Fruit fly (Drosophila melanogaster) whole organism, embryonic: ENCODE measurements around the gene CG10702.

Experiments
- CG10147 ChIP-seq: fragments of 200-800 bp; sonication (Bioruptor generic); optimal IDR thresholded peaks from 2 replicates; lab custom pipeline; 2019; ENCODE audit warnings: missing biosample characterization, mild to moderate bottlenecking, missing genetic modification characterization, moderate library complexity
- CG11504 ChIP-seq: fragments of 200-800 bp; sonication (Bioruptor generic); optimal IDR thresholded peaks from 3 replicates; lab custom pipeline; 2019; ENCODE audit warnings: missing biosample characterization, mild to moderate bottlenecking, missing genetic modification characterization, moderate library complexity
- CG11695 ChIP-seq: fragments of 200-800 bp; sonication (Bioruptor generic); IDR thresholded peaks from 3 replicates; pipeline ENCODE4 v1.3.6; 2022; ENCODE audit warnings: missing biosample characterization, missing genetic modification characterization
- CG14050 ChIP-seq: fragments of 200-800 bp; sonication (Bioruptor generic); IDR thresholded peaks from 3 replicates; pipeline ENCODE4 v1.3.6; 2022; ENCODE audit warnings: missing biosample characterization, missing genetic modification characterization
- CG14860 ChIP-seq: fragments of 200-800 bp; sonication (Bioruptor generic); IDR thresholded peaks from 3 replicates; pipeline ENCODE4 v1.3.6; 2022; ENCODE audit warnings: missing biosample characterization, missing genetic modification characterization; ENCODE audit not compliant: partially characterized antibody
- CG14965 ChIP-seq: fragments of 200-800 bp; sonication (Bioruptor generic); optimal IDR thresholded peaks from 2 replicates; lab custom pipeline; 2016; ENCODE audit warnings: missing biosample characterization, missing genetic modification characterization, borderline replicate concordance
- CG1603 ChIP-seq: fragments of 200-800 bp; sonication (Bioruptor generic); optimal IDR thresholded peaks from 2 replicates; lab custom pipeline; 2019; ENCODE audit warnings: missing biosample characterization, mild to moderate bottlenecking, missing genetic modification characterization, moderate library complexity
- CG16779 ChIP-seq: fragments of 200-800 bp; sonication (Bioruptor generic); IDR thresholded peaks from 2 replicates; pipeline ENCODE4 v1.3.6; 2022; ENCODE audit warnings: missing biosample characterization, missing genetic modification characterization
- CG16813 ChIP-seq: fragments of 200-800 bp; sonication (Bioruptor generic); IDR thresholded peaks from 3 replicates; pipeline ENCODE4 v1.3.6; 2022; ENCODE audit warnings: missing biosample characterization, missing genetic modification characterization; ENCODE audit not compliant: partially characterized antibody
- CG17568 ChIP-seq: fragments of 200-800 bp; sonication (Bioruptor generic); optimal IDR thresholded peaks from 2 replicates; lab custom pipeline; 2018; ENCODE audit warnings: missing biosample characterization, mild to moderate bottlenecking, missing genetic modification characterization, moderate library complexity
- CG18764 ChIP-seq: fragments of 200-800 bp; sonication (Bioruptor generic); optimal IDR thresholded peaks from 3 replicates; lab custom pipeline; 2016; ENCODE audit warnings: missing biosample characterization, missing genetic modification characterization
- CG2678 ChIP-seq: fragments of 200-800 bp; sonication (Bioruptor generic); optimal IDR thresholded peaks from 3 replicates; lab custom pipeline; 2019; ENCODE audit warnings: missing biosample characterization, mild to moderate bottlenecking, missing genetic modification characterization, moderate library complexity
- CG30020 ChIP-seq: fragments of 200-800 bp; optimal IDR thresholded peaks from 2 replicates; lab custom pipeline; 2019; ENCODE audit warnings: missing biosample characterization, mild to moderate bottlenecking, missing genetic modification characterization, moderate library complexity
- CG34224 ChIP-seq: fragments of 200-800 bp; sonication (Bioruptor generic); IDR thresholded peaks from 3 replicates; pipeline ENCODE4 v1.3.6; 2022; ENCODE audit warnings: missing biosample characterization, missing genetic modification characterization; ENCODE audit not compliant: partially characterized antibody
- CG3847 ChIP-seq: fragments of 200-800 bp; sonication (Bioruptor generic); IDR thresholded peaks from 2 replicates; pipeline ENCODE4 v1.3.6; 2022; ENCODE audit warnings: missing biosample characterization, missing genetic modification characterization
- CG6791 ChIP-seq: fragments of 200-800 bp; sonication (Bioruptor generic); IDR thresholded peaks from 3 replicates; pipeline ENCODE4 v1.3.6; 2022; ENCODE audit warnings: missing biosample characterization, missing genetic modification characterization; ENCODE audit not compliant: partially characterized antibody
- CG8944 ChIP-seq: fragments of 200-800 bp; sonication (Bioruptor generic); optimal IDR thresholded peaks from 3 replicates; lab custom pipeline; 2016; ENCODE audit warnings: missing biosample characterization, missing genetic modification characterization
- CG9437 ChIP-seq: fragments of 200-800 bp; sonication (Bioruptor generic); optimal IDR thresholded peaks from 2 replicates; lab custom pipeline; 2018; ENCODE audit warnings: missing biosample characterization, mild to moderate bottlenecking, missing genetic modification characterization
- CG9727 ChIP-seq: fragments of 200-800 bp; sonication (Bioruptor generic); optimal IDR thresholded peaks from 3 replicates; lab custom pipeline; 2017; ENCODE audit warnings: missing biosample characterization, mild to moderate bottlenecking, missing genetic modification characterization
- D19A ChIP-seq: fragments of 200-800 bp; optimal IDR thresholded peaks from 3 replicates; lab custom pipeline; 2019; ENCODE audit warnings: missing biosample characterization, mild to moderate bottlenecking, missing genetic modification characterization, moderate library complexity
- H2.0 ChIP-seq: fragments of 200-800 bp; sonication (Bioruptor generic); IDR thresholded peaks from 2 replicates; pipeline ENCODE4 v1.3.6; 2022; ENCODE audit warnings: missing biosample characterization, missing genetic modification characterization
- HLH54F ChIP-seq: fragments of 200-800 bp; sonication (Bioruptor generic); optimal IDR thresholded peaks from 3 replicates; lab custom pipeline; 2016; ENCODE audit warnings: missing biosample characterization, missing genetic modification characterization
- Hr39 ChIP-seq: fragments of >200 bp; optimal IDR thresholded peaks from 2 replicates; lab custom pipeline; 2017
- Hr51 ChIP-seq, 2 experiments: fragments of 200-800 bp; sonication (Bioruptor generic); optimal IDR thresholded peaks; 2 replicates in 1 of 2; 3 replicates in 1 of 2; lab custom pipeline; 2016 to 2018; ENCODE audit warnings: missing biosample characterization in 2 of 2, missing genetic modification characterization in 2 of 2, mild to moderate bottlenecking in 1 of 2, moderate library complexity in 1 of 2
- Opbp ChIP-seq: fragments of 200-800 bp; sonication (Bioruptor generic); IDR thresholded peaks from 3 replicates; pipeline ENCODE4 v1.3.6; 2022; ENCODE audit warnings: missing biosample characterization, missing genetic modification characterization; ENCODE audit not compliant: partially characterized antibody
- PHDP ChIP-seq: fragments of 200-800 bp; sonication (Bioruptor generic); optimal IDR thresholded peaks from 3 replicates; lab custom pipeline; 2018; ENCODE audit warnings: missing biosample characterization, mild to moderate bottlenecking, missing genetic modification characterization, moderate library complexity
- Side ChIP-seq: fragments of 200-800 bp; sonication (Bioruptor generic); optimal IDR thresholded peaks from 2 replicates; lab custom pipeline; 2016; ENCODE audit warnings: missing biosample characterization, missing genetic modification characterization
- Sry-β ChIP-seq: fragments of 200-800 bp; sonication (Bioruptor generic); optimal IDR thresholded peaks from 2 replicates; lab custom pipeline; 2018; ENCODE audit warnings: missing biosample characterization, mild to moderate bottlenecking, missing genetic modification characterization, moderate library complexity
- Vsx1 ChIP-seq: fragments of 200-800 bp; sonication (Bioruptor generic); optimal IDR thresholded peaks from 2 replicates; lab custom pipeline; 2017; ENCODE audit warnings: missing biosample characterization, mild to moderate bottlenecking, missing genetic modification characterization, missing genetic modification reagents
- YL-1 ChIP-seq: fragments of 200-800 bp; sonication (Bioruptor generic); optimal IDR thresholded peaks from 3 replicates; lab custom pipeline; 2017; ENCODE audit warnings: missing biosample characterization, mild to moderate bottlenecking, missing genetic modification characterization
- amos ChIP-seq: fragments of 200-800 bp; sonication (Bioruptor generic); IDR thresholded peaks from 2 replicates; pipeline ENCODE4 v1.3.6; 2022; ENCODE audit warnings: missing biosample characterization, missing genetic modification characterization; ENCODE audit not compliant: partially characterized antibody
- bcd ChIP-seq: fragments of 200-800 bp; sonication (Bioruptor generic); optimal IDR thresholded peaks from 2 replicates; lab custom pipeline; 2017; ENCODE audit warnings: missing biosample characterization, mild to moderate bottlenecking, missing genetic modification characterization
- exex ChIP-seq: fragments of 200-800 bp; sonication (Bioruptor generic); optimal IDR thresholded peaks from 4 replicates; lab custom pipeline; 2018; ENCODE audit warnings: missing biosample characterization, mild to moderate bottlenecking, missing genetic modification characterization, moderate library complexity
- fd102C ChIP-seq: fragments of 200-800 bp; sonication (Bioruptor generic); optimal IDR thresholded peaks from 2 replicates; lab custom pipeline; 2018; ENCODE audit warnings: missing biosample characterization, mild to moderate bottlenecking, missing genetic modification characterization, moderate library complexity
- grau ChIP-seq: fragments of 200-800 bp; optimal IDR thresholded peaks from 3 replicates; lab custom pipeline; 2019; ENCODE audit warnings: missing biosample characterization, mild to moderate bottlenecking, missing genetic modification characterization, moderate library complexity
- h ChIP-seq: fragments of >200 bp; optimal IDR thresholded peaks from 2 replicates; lab custom pipeline; 2017
- hkb ChIP-seq, 2 experiments: fragments of 200-800 bp in 1 of 2; fragments of >200 bp in 1 of 2; sonication (Bioruptor generic) in 1 of 2; IDR thresholded peaks in 1 of 2; optimal IDR thresholded peaks in 1 of 2; 2 replicates each; pipeline versions ENCODE4 v1.3.6 to Lab custom; 2017 to 2022; ENCODE audit warnings: missing biosample characterization in 1 of 2, missing genetic modification characterization in 1 of 2
- maf-S ChIP-seq: fragments of 200-800 bp; sonication (Bioruptor generic); optimal IDR thresholded peaks from 2 replicates; lab custom pipeline; 2016; ENCODE audit warnings: missing biosample characterization, missing genetic modification characterization
- nerfin-1 ChIP-seq: fragments of 200-800 bp; sonication (Bioruptor generic); optimal IDR thresholded peaks from 3 replicates; lab custom pipeline; 2019; ENCODE audit warnings: missing biosample characterization, mild to moderate bottlenecking, missing genetic modification characterization, moderate library complexity
- pan ChIP-seq, 4 experiments: fragments of >200 bp in 3 of 4; fragments of 200-800 bp in 1 of 4; sonication (Bioruptor generic) in 1 of 4; optimal IDR thresholded peaks in 3 of 4; IDR thresholded peaks in 1 of 4; 2 replicates each; pipeline versions ENCODE4 v1.3.6 to Lab custom; 2017 to 2022; ENCODE audit warnings: missing biosample characterization in 2 of 4, missing genetic modification characterization in 2 of 4, mixed read lengths in 1 of 4
- slbo ChIP-seq: fragments of 200-800 bp; sonication (Bioruptor generic); IDR thresholded peaks from 2 replicates; pipeline ENCODE4 v1.3.6; 2022; ENCODE audit warnings: missing biosample characterization, missing genetic modification characterization
- sna ChIP-seq: fragments of 200-800 bp; sonication (Bioruptor generic); IDR thresholded peaks from 2 replicates; pipeline ENCODE4 v1.3.6; 2022; ENCODE audit warnings: missing biosample characterization, missing genetic modification characterization; ENCODE audit not compliant: partially characterized antibody
- stwl ChIP-seq: fragments of 200-800 bp; sonication (Bioruptor generic); optimal IDR thresholded peaks from 3 replicates; lab custom pipeline; 2018; ENCODE audit warnings: missing biosample characterization, mild to moderate bottlenecking, missing genetic modification characterization, moderate library complexity
- sug ChIP-seq: fragments of 200-800 bp; optimal IDR thresholded peaks from 2 replicates; lab custom pipeline; 2019; ENCODE audit warnings: missing biosample characterization, mild to moderate bottlenecking, missing genetic modification characterization, moderate library complexity
- usp ChIP-seq: fragments of >200 bp; optimal IDR thresholded peaks from 2 replicates; lab custom pipeline; 2017; ENCODE audit warnings: missing biosample characterization, missing genetic modification characterization
- vvl ChIP-seq: fragments of 200-800 bp; sonication (Bioruptor generic); IDR thresholded peaks from 2 replicates; pipeline ENCODE4 v1.3.6; 2022; ENCODE audit warnings: missing biosample characterization, missing genetic modification characterization
- zf30C ChIP-seq: fragments of 200-800 bp; sonication (Bioruptor generic); optimal IDR thresholded peaks from 3 replicates; lab custom pipeline; 2018; ENCODE audit warnings: missing biosample characterization, mild to moderate bottlenecking, missing genetic modification characterization
- zfh1 ChIP-seq: fragments of 200-800 bp; sonication (Bioruptor generic); IDR thresholded peaks from 3 replicates; pipeline ENCODE4 v1.3.6; 2022; ENCODE audit warnings: missing biosample characterization, missing genetic modification characterization
- zfh2 ChIP-seq: fragments of 200-800 bp; sonication (Bioruptor generic); optimal IDR thresholded peaks from 2 replicates; lab custom pipeline; 2016; ENCODE audit warnings: missing biosample characterization, missing genetic modification characterization

Gene CG10702

dm6 chr2L:19048912-19049311, 20.7 kb downstream of the CG10702 start, which contains the start of gene CG10470 (continued):
- no peak for TF ChIP-seq exex
- TF ChIP-seq zfh2 (GFP tag; lab: Kevin White, UChicago): no peak
- TF ChIP-seq maf-S: no peak
- TF ChIP-seq CG16779 (GFP tag; lab: Robert Waterston, UW): no peak
- TF ChIP-seq CG9727 (GFP tag; lab: Kevin White, UChicago): no peak
- peak; percentile 29 for TF ChIP-seq YL-1
- TF ChIP-seq H2.0 (GFP tag; lab: Robert Waterston, UW): no peak
- TF ChIP-seq CG10147 (GFP tag; lab: Kevin White, UChicago): peak; percentile 13
- TF ChIP-seq CG30020: peak; percentile 47
- TF ChIP-seq CG3847: no peak
- TF ChIP-seq CG6791: peak; percentile 89
- TF ChIP-seq CG11504: peak; percentile 55
- no peak for TF ChIP-seq Hr39
- no peak for TF ChIP-seq usp (GFP tag; lab: Kevin White, UChicago)
- TF ChIP-seq HLH54F: no peak
- TF ChIP-seq h (lab: Kevin White, UChicago): no peak
- no peak for TF ChIP-seq hkb (optimal IDR thresholded peaks at IDR 0.05; lab: Kevin White, UChicago)
- no peak for TF ChIP-seq hkb (GFP tag; IDR thresholded peaks at IDR 0.05; lab: Robert Waterston, UW)
- TF ChIP-seq Sry-β (GFP tag; lab: Kevin White, UChicago): no peak
- no peak for TF ChIP-seq zfh1 (GFP tag; lab: Robert Waterston, UW)
- no peak for TF ChIP-seq Vsx1
- peak; percentile 36 for TF ChIP-seq D19A (tag; lab: Kevin White, UChicago)
- TF ChIP-seq CG14050 (GFP tag; lab: Robert Waterston, UW): no peak
- TF ChIP-seq CG9437: peak; percentile 77
- TF ChIP-seq fd102C (GFP tag; lab: Kevin White, UChicago): no peak
- peak; percentile 53; the same call in 1 of the 2 replicates for TF ChIP-seq vvl (GFP tag; lab: Robert Waterston, UW)
- TF ChIP-seq CG8944 (GFP tag; lab: Kevin White, UChicago): no peak
- peak; percentile 84 for TF ChIP-seq amos (GFP tag; lab: Robert Waterston, UW)
- peak; percentile 79 for TF ChIP-seq CG14860 (GFP tag; lab: Robert Waterston, UW)
- TF ChIP-seq slbo (GFP tag; lab: Robert Waterston, UW): no peak
- no peak for TF ChIP-seq CG18764 (GFP tag; lab: Kevin White, UChicago)
- TF ChIP-seq PHDP (tag; lab: Kevin White, UChicago): peak; percentile 50
- TF ChIP-seq Side (GFP tag; lab: Kevin White, UChicago): no peak
- no peak for TF ChIP-seq CG14965 (GFP tag; lab: Kevin White, UChicago)
- peak; percentile 20 for TF ChIP-seq CG1603 (tag; lab: Kevin White, UChicago)
- peak in 1 of 2 experiments; percentile 57 for TF ChIP-seq Hr51 (GFP tag; optimal IDR thresholded peaks at IDR 0.05; lab: Kevin White, UChicago)
- no peak for TF ChIP-seq CG11695 (GFP tag; lab: Robert Waterston, UW)
- no peak for TF ChIP-seq nerfin-1 (tag; lab: Kevin White, UChicago)
- TF ChIP-seq sna (GFP tag; lab: Robert Waterston, UW): peak; percentile 70
- TF ChIP-seq zf30C: peak; percentile 20
- TF ChIP-seq CG34224 (GFP tag; lab: Robert Waterston, UW): peak; percentile 84
- peak; percentile 15 for TF ChIP-seq sug (tag; lab: Kevin White, UChicago)
- TF ChIP-seq stwl: peak; percentile 62
- peak; percentile 26 for TF ChIP-seq grau (tag; lab: Kevin White, UChicago)
- no peak for TF ChIP-seq pan (optimal IDR thresholded peaks at IDR 0.05; lab: Kevin White, UChicago)
- no peak for TF ChIP-seq pan (GFP tag; optimal IDR thresholded peaks at IDR 0.05 in 1 of 2, IDR thresholded peaks at IDR 0.05 in 1 of 2)
- peak; percentile 82; the same call in 2 of the 3 replicates for TF ChIP-seq Opbp
- peak; percentile 45 for TF ChIP-seq CG2678 (tag; lab: Kevin White, UChicago)
- no peak for TF ChIP-seq CG17568 (GFP tag; lab: Kevin White, UChicago)
- no peak for TF ChIP-seq bcd (GFP tag; lab: Kevin White, UChicago)
- TF ChIP-seq CG16813 (GFP tag; lab: Robert Waterston, UW): peak; percentile 76
